Worm (Caenorhabditis elegans) whole organism, young adult: ENCODE results near the gene clik-2.

Experiments used
- B0035.1 ChIP-seq: sonication (generic microtip); optimal IDR thresholded peaks from 2 replicates; lab custom pipeline; 2016; ENCODE audit warnings: missing genetic modification characterization, mild to moderate bottlenecking, missing compliant biosample characterization, missing genotype, missing genetic modification reagents
- C06A6.2 ChIP-seq: fragments of 200-800 bp; sonication (Bioruptor generic); conservative IDR thresholded peaks from 2 replicates; pipeline ENCODE4 v1.3.6; 2022; ENCODE audit warnings: missing genetic modification characterization, missing compliant biosample characterization
- C17E4.6 ChIP-seq: fragments of 200-800 bp; sonication (Bioruptor generic); IDR thresholded peaks from 2 replicates; pipeline ENCODE4 v1.3.6; 2022; ENCODE audit warnings: missing genetic modification reagents, missing genetic modification characterization, missing compliant biosample characterization
- Y79H2A.3 ChIP-seq: fragments of 200-800 bp; sonication (Bioruptor generic); conservative IDR thresholded peaks from 2 replicates; pipeline ENCODE4 v1.3.6; 2022; ENCODE audit warnings: missing genetic modification reagents, missing genetic modification characterization, missing compliant biosample characterization
- ZK185.1 ChIP-seq: sonication (generic microtip); optimal IDR thresholded peaks from 2 replicates; lab custom pipeline; 2016; ENCODE audit warnings: mild to moderate bottlenecking, missing genetic modification characterization, missing compliant biosample characterization; ENCODE audit not compliant: poor library complexity, severe bottlenecking
- ama-1 ChIP-seq, 3 experiments: fragments of 150-350 bp in 1 of 3; sonication (generic microtip) in 2 of 3; optimal IDR thresholded peaks; 2 replicates each; lab custom pipeline; 2014 to 2018; ENCODE audit warnings: missing biosample characterization in 2 of 3, missing genetic modification characterization in 2 of 3, missing genetic modification reagents in 2 of 3
- dox-1 ChIP-seq: fragments of 200-800 bp; sonication (Bioruptor generic); IDR thresholded peaks from 2 replicates; pipeline ENCODE4 v1.3.6; 2022; ENCODE audit warnings: missing genetic modification reagents, missing genetic modification characterization, missing compliant biosample characterization
- hmg-20 ChIP-seq: fragments of 200-800 bp; sonication (Bioruptor generic); IDR thresholded peaks from 2 replicates; pipeline ENCODE4 v1.3.6; 2022; ENCODE audit warnings: missing genetic modification reagents, missing genetic modification characterization, missing compliant biosample characterization
- hsf-1 ChIP-seq: fragments of 200-800 bp; sonication (Bioruptor generic); IDR thresholded peaks from 2 replicates; pipeline ENCODE4 v1.3.6; 2022; ENCODE audit warnings: missing genetic modification reagents, missing genetic modification characterization, missing compliant biosample characterization
- nfya-1 ChIP-seq: sonication (generic microtip); optimal IDR thresholded peaks from 2 replicates; lab custom pipeline; 2017; ENCODE audit warnings: antibody characterized with exemption, missing compliant biosample characterization, missing genetic modification characterization, borderline replicate concordance; ENCODE audit not compliant: insufficient read depth
- repo-1 ChIP-seq: sonication (generic microtip); optimal IDR thresholded peaks from 2 replicates; lab custom pipeline; 2017; ENCODE audit warnings: mild to moderate bottlenecking, missing genetic modification characterization, missing compliant biosample characterization
- unc-62 ChIP-seq: fragments of 150-350 bp; optimal IDR thresholded peaks from 2 replicates; lab custom pipeline; 2014; ENCODE audit warnings: missing biosample characterization, missing genetic modification reagents, missing genetic modification characterization
- ztf-18 ChIP-seq: sonication (generic microtip); optimal IDR thresholded peaks from 2 replicates; lab custom pipeline; 2016; ENCODE audit warnings: missing genotype, mild to moderate bottlenecking, missing genetic modification characterization, missing compliant biosample characterization

DNA sequence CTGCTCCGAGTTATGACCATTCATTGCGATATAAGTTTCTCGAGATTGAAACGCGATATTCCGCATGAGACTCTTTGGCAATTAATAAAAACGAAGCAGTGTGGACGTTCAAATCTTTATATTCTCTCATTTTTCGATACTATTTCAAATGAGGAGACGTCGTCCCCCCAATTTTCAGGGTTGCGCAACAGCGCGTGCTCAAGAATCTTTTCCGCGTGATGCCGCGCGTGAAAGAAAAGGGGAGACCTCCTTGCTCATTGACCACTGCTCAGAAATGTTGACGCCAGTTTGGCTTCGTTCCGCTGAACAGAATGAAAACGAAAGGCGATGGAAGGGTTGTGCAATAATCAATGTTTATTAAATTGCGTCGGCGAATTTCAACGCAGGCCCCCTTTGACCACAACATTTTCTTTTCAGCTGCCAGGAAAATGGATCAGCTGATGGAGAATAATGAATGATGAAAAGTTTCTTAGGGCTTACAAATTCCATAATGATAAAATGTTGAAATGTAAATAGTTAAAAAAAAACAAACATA, 33.5 kb downstream of the clik-2 start:
- TF ChIP-seq ama-1 (optimal IDR thresholded peaks at IDR 0.05; lab: Kevin White, UChicago) (no peak), ama-1 (GFP tag; optimal IDR thresholded peaks at IDR 0.05; lab: Kevin White, UChicago) (no peak), C06A6.2 (GFP tag; lab: Robert Waterston, UW) (no peak), B0035.1 (tag; lab: Kevin White, UChicago) (no peak), hmg-20 (GFP tag; lab: Robert Waterston, UW) (no peak), hsf-1 (GFP tag; lab: Robert Waterston, UW) (no peak), unc-62 (GFP tag; lab: Kevin White, UChicago) (no peak), C17E4.6 (GFP tag; lab: Robert Waterston, UW) (no peak), repo-1 (tag; lab: Kevin White, UChicago) (no peak), dox-1 (GFP tag; lab: Robert Waterston, UW) (no peak), Y79H2A.3 (GFP tag; lab: Robert Waterston, UW) (no peak), ztf-18 (tag; lab: Kevin White, UChicago) (no peak), ZK185.1 (no peak), nfya-1 (tag; lab: Kevin White, UChicago) (no peak)
